Fruit fly (Drosophila melanogaster) whole organism, wandering third instar larva: ENCODE data around the gene CG13622.
A peak's percentile ranks its signal among the peaks of the same experiment; 100 is the strongest.

Experiments used
- Abd-B ChIP-seq: fragments of >200 bp; optimal IDR thresholded peaks from 2 replicates; lab custom pipeline; 2017; ENCODE audit warnings: missing biosample characterization, missing genetic modification characterization
- CG32264 ChIP-seq: fragments of 200-800 bp; sonication (Bioruptor generic); optimal IDR thresholded peaks from 2 replicates; lab custom pipeline; 2016; ENCODE audit warnings: missing biosample characterization, missing genetic modification characterization
- CG9705 ChIP-seq: fragments of 200-800 bp; sonication (Bioruptor generic); optimal IDR thresholded peaks from 2 replicates; lab custom pipeline; 2018; ENCODE audit warnings: missing biosample characterization, mild to moderate bottlenecking, missing genetic modification characterization
- CrebA ChIP-seq: fragments of 200-800 bp; sonication (Bioruptor generic); optimal IDR thresholded peaks from 2 replicates; lab custom pipeline; 2016; ENCODE audit warnings: missing biosample characterization, mild to moderate bottlenecking, missing genetic modification characterization, borderline replicate concordance
- Dfd ChIP-seq: fragments of >200 bp; optimal IDR thresholded peaks from 2 replicates; lab custom pipeline; 2017; ENCODE audit warnings: missing biosample characterization, missing genetic modification characterization
- Dif ChIP-seq: fragments of 200-275, 200-300 bp; sonication (Bioruptor generic); optimal IDR thresholded peaks from 2 replicates; lab custom pipeline; 2018; ENCODE audit warnings: missing biosample characterization, missing genetic modification characterization; ENCODE audit not compliant: partially characterized antibody
- GATAd ChIP-seq: sonication (Bioruptor generic); optimal IDR thresholded peaks from 2 replicates; lab custom pipeline; 2016; ENCODE audit warnings: missing biosample characterization, missing genetic modification characterization
- HLH106 ChIP-seq: fragments of 200-800 bp; optimal IDR thresholded peaks from 3 replicates; lab custom pipeline; 2019; ENCODE audit warnings: missing biosample characterization, mild to moderate bottlenecking, missing genetic modification characterization, moderate library complexity
- Hnf4 ChIP-seq: fragments of 200-800 bp; sonication (Bioruptor generic); optimal IDR thresholded peaks from 2 replicates; lab custom pipeline; 2016; ENCODE audit warnings: missing biosample characterization, mild to moderate bottlenecking, missing genetic modification characterization
- Hr78 ChIP-seq: fragments of >200 bp; optimal IDR thresholded peaks from 2 replicates; lab custom pipeline; 2017; ENCODE audit warnings: missing biosample characterization, missing genetic modification characterization
- Hr83 ChIP-seq: fragments of 200-300 bp; sonication (Bioruptor generic); optimal IDR thresholded peaks from 2 replicates; lab custom pipeline; 2016; ENCODE audit warnings: missing biosample characterization, mild to moderate bottlenecking, missing genetic modification characterization, moderate library complexity; ENCODE audit not compliant: poor library complexity, severe bottlenecking
- Jra ChIP-seq: sonication (Bioruptor generic); optimal IDR thresholded peaks from 2 replicates; lab custom pipeline; 2016; ENCODE audit warnings: missing biosample characterization, missing genetic modification characterization
- Mio ChIP-seq: sonication (Bioruptor generic); optimal IDR thresholded peaks from 2 replicates; lab custom pipeline; 2016; ENCODE audit warnings: missing biosample characterization, missing genetic modification characterization
- Myc ChIP-seq: fragments of >200 bp; optimal IDR thresholded peaks from 2 replicates; lab custom pipeline; 2017
- N ChIP-seq: fragments of >200 bp; optimal IDR thresholded peaks from 2 replicates; lab custom pipeline; 2018; ENCODE audit warnings: missing biosample characterization, missing external identifiers, missing genetic modification characterization
- OdsH ChIP-seq: fragments of 200-800 bp; sonication (Bioruptor generic); optimal IDR thresholded peaks from 2 replicates; lab custom pipeline; 2016; ENCODE audit warnings: missing biosample characterization, mild to moderate bottlenecking, missing genetic modification characterization
- Rel ChIP-seq, 2 experiments: fragments of 200-800 bp; sonication (Bioruptor generic) in 1 of 2; optimal IDR thresholded peaks; 2 replicates in 1 of 2; 3 replicates in 1 of 2; lab custom pipeline; 2016 to 2019; ENCODE audit warnings: mild to moderate bottlenecking in 2 of 2, missing biosample characterization in 2 of 2, missing genetic modification characterization in 2 of 2, moderate library complexity in 1 of 2
- Sp1 ChIP-seq: fragments of 200-800 bp; sonication (Bioruptor generic); optimal IDR thresholded peaks from 3 replicates; lab custom pipeline; 2019; ENCODE audit warnings: missing biosample characterization, mild to moderate bottlenecking, missing genetic modification characterization, moderate library complexity
- Vsx2 ChIP-seq: fragments of 200-300, 225-300 bp; sonication (Bioruptor generic); optimal IDR thresholded peaks from 2 replicates; lab custom pipeline; 2018; ENCODE audit warnings: missing biosample characterization, missing genetic modification characterization; ENCODE audit not compliant: partially characterized antibody
- br ChIP-seq: fragments of 200-800 bp; sonication (Bioruptor generic); optimal IDR thresholded peaks from 2 replicates; lab custom pipeline; 2016; ENCODE audit warnings: missing biosample characterization, missing genetic modification characterization
- brk ChIP-seq: fragments of 200-800 bp; sonication (Bioruptor generic); optimal IDR thresholded peaks from 2 replicates; lab custom pipeline; 2016; ENCODE audit warnings: missing biosample characterization, mild to moderate bottlenecking, missing genetic modification characterization
- dl ChIP-seq, 2 experiments: fragments of 175-275, 200-275 bp in 1 of 2; fragments of 200-275 bp in 1 of 2; sonication (Bioruptor generic); optimal IDR thresholded peaks; lab custom pipeline; 2018; ENCODE audit warnings: mild to moderate bottlenecking in 2 of 2, missing biosample characterization in 2 of 2, missing genetic modification characterization in 2 of 2, moderate library complexity in 2 of 2; ENCODE audit not compliant: partially characterized antibody in 2 of 2, insufficient read depth in 1 of 2
- dsf ChIP-seq: sonication (Bioruptor generic); optimal IDR thresholded peaks from 2 replicates; lab custom pipeline; 2016; ENCODE audit warnings: missing biosample characterization, missing genetic modification characterization, borderline replicate concordance
- foxo ChIP-seq, 2 experiments: fragments of 200-800 bp; sonication (Bioruptor generic); optimal IDR thresholded peaks; 2 replicates in 1 of 2; 3 replicates in 1 of 2; lab custom pipeline; 2016 to 2017; ENCODE audit warnings: missing biosample characterization in 2 of 2, missing genetic modification characterization in 2 of 2
- fru ChIP-seq: fragments of 200-800 bp; sonication (Bioruptor generic); optimal IDR thresholded peaks from 3 replicates; lab custom pipeline; 2016; ENCODE audit warnings: missing biosample characterization, mild to moderate bottlenecking, missing genetic modification characterization
- h ChIP-seq: fragments of 200-800 bp; sonication (Bioruptor generic); optimal IDR thresholded peaks from 3 replicates; lab custom pipeline; 2016; ENCODE audit warnings: missing biosample characterization, mild to moderate bottlenecking, missing genetic modification characterization
- jim ChIP-seq: fragments of 175-275, 200-325 bp; sonication (Bioruptor generic); optimal IDR thresholded peaks from 2 replicates; lab custom pipeline; 2016; ENCODE audit warnings: missing biosample characterization, mild to moderate bottlenecking, missing genetic modification characterization
- lola ChIP-seq: fragments of >200 bp; optimal IDR thresholded peaks from 2 replicates; lab custom pipeline; 2017; ENCODE audit warnings: missing biosample characterization, missing genetic modification characterization
- pan ChIP-seq: fragments of >200 bp; optimal IDR thresholded peaks from 2 replicates; lab custom pipeline; 2017
- psq ChIP-seq: fragments of 200-800 bp; sonication (Bioruptor generic); optimal IDR thresholded peaks from 3 replicates; lab custom pipeline; 2017; ENCODE audit warnings: missing biosample characterization, mild to moderate bottlenecking, missing genetic modification characterization, moderate library complexity
- rgr ChIP-seq: fragments of 200-800 bp; sonication (Bioruptor generic); optimal IDR thresholded peaks from 3 replicates; lab custom pipeline; 2016; ENCODE audit warnings: missing biosample characterization, mild to moderate bottlenecking, missing genetic modification characterization
- sage ChIP-seq: fragments of 200-800 bp; sonication (Bioruptor generic); optimal IDR thresholded peaks from 2 replicates; lab custom pipeline; 2016; ENCODE audit warnings: missing biosample characterization, mild to moderate bottlenecking, missing genetic modification characterization
- tai ChIP-seq: sonication (Bioruptor generic); optimal IDR thresholded peaks from 2 replicates; lab custom pipeline; 2016; ENCODE audit warnings: missing biosample characterization, missing genetic modification characterization
- usp ChIP-seq: fragments of >200 bp; optimal IDR thresholded peaks from 2 replicates; lab custom pipeline; 2017; ENCODE audit warnings: missing biosample characterization, missing genetic modification characterization
- woc ChIP-seq: sonication (Bioruptor generic); optimal IDR thresholded peaks from 2 replicates; lab custom pipeline; 2016; ENCODE audit warnings: missing biosample characterization, mild to moderate bottlenecking, missing genetic modification characterization

Gene CG13622

dm6 chr3R:24571386-24572124, 48.1 kb upstream of the CG13622 start:
- TF ChIP-seq HLH106 (no peak), brk (peak; percentile 60), Dfd (no peak), Dif (GFP tag; lab: Kevin White, UChicago) (peak; percentile 89), Vsx2 (GFP tag; lab: Kevin White, UChicago) (peak; percentile 65), CrebA (GFP tag; lab: Kevin White, UChicago) (peak; percentile 75), Sp1 (GFP tag; lab: Kevin White, UChicago) (peak; percentile 10), Hr83 (GFP tag; lab: Kevin White, UChicago) (peak; percentile 59), fru (GFP tag; lab: Kevin White, UChicago) (peak; percentile 1), CG9705 (GFP tag; lab: Kevin White, UChicago) (no peak), h (GFP tag; lab: Kevin White, UChicago) (peak; percentile 48), dl (GFP tag; optimal IDR thresholded peaks at IDR 0.05; lab: Kevin White, UChicago; ENCODE audit: insufficient read depth in 1 of 2, partially characterized antibody in 2 of 2) (peak; percentile 73 to 87), Rel (GFP tag; optimal IDR thresholded peaks at IDR 0.05; lab: Kevin White, UChicago) (peak; percentile 16), Rel (tag; optimal IDR thresholded peaks at IDR 0.05; lab: Kevin White, UChicago) (peak; percentile 42), jim (GFP tag; lab: Kevin White, UChicago) (peak; percentile 54), Hnf4 (GFP tag; lab: Kevin White, UChicago) (peak; percentile 18), tai (GFP tag; lab: Kevin White, UChicago) (no peak), sage (GFP tag; lab: Kevin White, UChicago) (peak; percentile 4), br (GFP tag; lab: Kevin White, UChicago) (peak; percentile 32), Abd-B (no peak)

dm6 chr3R:24569669-24570349, 46.3 kb upstream of the CG13622 start:
- no peak for TF ChIP-seq lola (GFP tag; lab: Kevin White, UChicago)
- TF ChIP-seq CrebA (GFP tag; lab: Kevin White, UChicago) = no peak
- TF ChIP-seq foxo (GFP tag; optimal IDR thresholded peaks at IDR 0.05; lab: Kevin White, UChicago) = no peak
- TF ChIP-seq woc (GFP tag; lab: Kevin White, UChicago) = no peak
- TF ChIP-seq rgr (GFP tag; lab: Kevin White, UChicago) = no peak
- TF ChIP-seq tai (GFP tag; lab: Kevin White, UChicago) = no peak
- no peak for TF ChIP-seq Jra
- TF ChIP-seq usp (GFP tag; lab: Kevin White, UChicago) = no peak
- no peak for TF ChIP-seq dl (GFP tag; optimal IDR thresholded peaks at IDR 0.05; lab: Kevin White, UChicago; ENCODE audit: insufficient read depth in 1 of 2, partially characterized antibody in 2 of 2)
- TF ChIP-seq Sp1 (GFP tag; lab: Kevin White, UChicago) = no peak

- no peak for TF ChIP-seq rgr (GFP tag; lab: Kevin White, UChicago)
- TF ChIP-seq Jra = no peak
- TF ChIP-seq pan (lab: Kevin White, UChicago) = no peak
- peak; percentile 90 for TF ChIP-seq h (GFP tag; lab: Kevin White, UChicago)
- peak; percentile 21 for TF ChIP-seq psq
- no peak for TF ChIP-seq CG9705 (GFP tag; lab: Kevin White, UChicago)
- TF ChIP-seq sage (GFP tag; lab: Kevin White, UChicago) = no peak
- no peak for TF ChIP-seq Mio (GFP tag; lab: Kevin White, UChicago)
- TF ChIP-seq jim (GFP tag; lab: Kevin White, UChicago) = no peak
- no peak for TF ChIP-seq CG32264
- no peak for TF ChIP-seq N (GFP tag; lab: Kevin White, UChicago)
- no peak for TF ChIP-seq Rel (GFP tag; optimal IDR thresholded peaks at IDR 0.05; lab: Kevin White, UChicago)
- peak; percentile 34 for TF ChIP-seq Rel (tag; optimal IDR thresholded peaks at IDR 0.05; lab: Kevin White, UChicago)
- TF ChIP-seq GATAd (GFP tag; lab: Kevin White, UChicago) = no peak
- no peak for TF ChIP-seq dl (GFP tag; optimal IDR thresholded peaks at IDR 0.05; lab: Kevin White, UChicago; ENCODE audit: insufficient read depth in 1 of 2, partially characterized antibody in 2 of 2)
- peak in 1 of 2 experiments; percentile 12 for TF ChIP-seq foxo (GFP tag; optimal IDR thresholded peaks at IDR 0.05; lab: Kevin White, UChicago)
- no peak for TF ChIP-seq Myc (lab: Kevin White, UChicago)
- TF ChIP-seq CrebA (GFP tag; lab: Kevin White, UChicago) = no peak
- no peak for TF ChIP-seq brk
- no peak for TF ChIP-seq dsf (GFP tag; lab: Kevin White, UChicago)
- TF ChIP-seq br (GFP tag; lab: Kevin White, UChicago) = peak; percentile 24
- peak; percentile 8 for TF ChIP-seq Dif (GFP tag; lab: Kevin White, UChicago)
- peak; percentile 11 for TF ChIP-seq OdsH (GFP tag; lab: Kevin White, UChicago)
- no peak for TF ChIP-seq Vsx2 (GFP tag; lab: Kevin White, UChicago)
- no peak for TF ChIP-seq Hnf4 (GFP tag; lab: Kevin White, UChicago)
- TF ChIP-seq Hr78 (GFP tag; lab: Kevin White, UChicago) = no peak
- no peak for TF ChIP-seq usp (GFP tag; lab: Kevin White, UChicago)
- TF ChIP-seq Abd-B = no peak
- no peak for TF ChIP-seq lola (GFP tag; lab: Kevin White, UChicago)
These were observed 44.9 kb upstream of the CG13622 start for dm6 chr3R:24568251-24568932.
